Fruit fly (Drosophila melanogaster): ENCODE results near the gene Mst27D.

The Mst27D gene

dm6 chr2L:7042150-7042811 lies 18.4 kb downstream of the Mst27D start (continued):
- TF ChIP-seq CG4360 (GFP tag; IDR thresholded peaks at IDR 0.05) (no peak), CG7928 (GFP tag; optimal IDR thresholded peaks at IDR 0.05) (peak; percentile 39), CG8388 (GFP tag; optimal IDR thresholded peaks at IDR 0.05) (no peak), lilli (GFP tag; optimal IDR thresholded peaks at IDR 0.05) (peak; percentile 60), CG10543 (GFP tag; optimal IDR thresholded peaks at IDR 0.05) (peak; percentile 78), PHDP (tag; optimal IDR thresholded peaks at IDR 0.05) (peak; percentile 38), esg (GFP tag; conservative IDR thresholded peaks at IDR 0.05) (peak; percentile 30; the same call in 1 of the 2 replicates), Lpt (GFP tag; optimal IDR thresholded peaks at IDR 0.05) (no peak), CG6272 (GFP tag; IDR thresholded peaks at IDR 0.05) (peak; percentile 15; the same call in 1 of the 2 replicates), CG10654 (GFP tag; optimal IDR thresholded peaks at IDR 0.05) (no peak), dati (GFP tag; IDR thresholded peaks at IDR 0.05) (no peak), Nf-YB (GFP tag; optimal IDR thresholded peaks at IDR 0.05) (peak; percentile 27), slbo (GFP tag; IDR thresholded peaks at IDR 0.05) (peak; percentile 75), CG32767 (GFP tag; IDR thresholded peaks at IDR 0.05) (peak; percentile 27; the same call in 1 of the 2 replicates), hbn (GFP tag; IDR thresholded peaks at IDR 0.05; ENCODE audit: partially characterized antibody) (peak; percentile 59), CG11696 (GFP tag; IDR thresholded peaks at IDR 0.05) (no peak), CG13296 (GFP tag; optimal IDR thresholded peaks at IDR 0.05) (peak; percentile 36), Six4 (GFP tag; optimal IDR thresholded peaks at IDR 0.05) (peak; percentile 3), CG4328 (GFP tag; optimal IDR thresholded peaks at IDR 0.05) (peak; percentile 26), Elba2 (GFP tag; optimal IDR thresholded peaks at IDR 0.05) (no peak), cwo (GFP tag; optimal IDR thresholded peaks at IDR 0.05) (no peak), usp (GFP tag; optimal IDR thresholded peaks at IDR 0.05) (no peak), CG10274 (GFP tag; optimal IDR thresholded peaks at IDR 0.05) (peak; percentile 34), CG2199 (GFP tag; IDR thresholded peaks at IDR 0.05) (no peak), gt (GFP tag; IDR thresholded peaks at IDR 0.05) (no peak), oc (tag; optimal IDR thresholded peaks at IDR 0.05) (no peak), CG30431 (GFP tag; optimal IDR thresholded peaks at IDR 0.05) (no peak), hb (GFP tag; IDR thresholded peaks at IDR 0.05; ENCODE audit: partially characterized antibody) (peak; percentile 11; the same call in 1 of the 3 replicates), CG12942 (GFP tag; optimal IDR thresholded peaks at IDR 0.05) (no peak), CG7372 (GFP tag; IDR thresholded peaks at IDR 0.05) (0 out of 2 replicates have a peak, but pooled peaks have one; percentile 27), Aef1 (GFP tag; IDR thresholded peaks at IDR 0.05) (peak; percentile 40), CG13894 (tag; optimal IDR thresholded peaks at IDR 0.05) (peak; percentile 63), Meics (GFP tag; optimal IDR thresholded peaks at IDR 0.05) (peak; percentile 48), pita (GFP tag; optimal IDR thresholded peaks at IDR 0.05) (no peak), scrt (GFP tag; optimal IDR thresholded peaks at IDR 0.05) (peak; percentile 98), CG15011 (GFP tag; optimal IDR thresholded peaks at IDR 0.05) (peak; percentile 7), tap (tag; optimal IDR thresholded peaks at IDR 0.05) (no peak), sqz (GFP tag; optimal IDR thresholded peaks at IDR 0.05) (no peak), CG3407 (GFP tag; optimal IDR thresholded peaks at IDR 0.05) (no peak), mam (GFP tag; optimal IDR thresholded peaks at IDR 0.05) (peak; percentile 51), HLH54F (GFP tag; optimal IDR thresholded peaks at IDR 0.05) (peak; percentile 34), Stat92E (GFP tag; optimal IDR thresholded peaks at IDR 0.05) (peak in 1 of 3 experiments; percentile 33), CG17912 (GFP tag; optimal IDR thresholded peaks at IDR 0.05) (peak; percentile 55), vnd (GFP tag; IDR thresholded peaks at IDR 0.05; ENCODE audit: partially characterized antibody) (peak; percentile 42; the same call in 1 of the 3 replicates), sob (GFP tag; IDR thresholded peaks at IDR 0.05) (peak; percentile 64), Dbx (GFP tag; IDR thresholded peaks at IDR 0.05) (peak; percentile 69), kni (GFP tag; optimal IDR thresholded peaks at IDR 0.05) (no peak), CG17361 (GFP tag; IDR thresholded peaks at IDR 0.05) (peak; percentile 45; the same call in 2 of the 3 replicates), p53 (GFP tag; optimal IDR thresholded peaks at IDR 0.05) (peak; percentile 17)

Measured in whole organism, embryonic.